Fruit fly (Drosophila melanogaster) whole organism: Measurements from ENCODE around the gene Fhos.

Experiments used
- CG8478 ChIP-seq: fragments of >200 bp; optimal IDR thresholded peaks from 2 replicates; lab custom pipeline; 2018; ENCODE audit warnings: inconsistent platforms
- Dll ChIP-seq: fragments of >200 bp; optimal IDR thresholded peaks from 2 replicates; lab custom pipeline; 2017
- EcR ChIP-seq, 2 experiments: fragments of >200 bp; optimal IDR thresholded peaks; 2 replicates each; lab custom pipeline; 2017; ENCODE audit warnings: missing biosample characterization in 2 of 2, missing genetic modification characterization in 2 of 2, missing genetic modification reagents in 2 of 2
- pan ChIP-seq: fragments of >200 bp; optimal IDR thresholded peaks from 2 replicates; lab custom pipeline; 2017
- psq ChIP-seq: fragments of >200 bp; optimal IDR thresholded peaks from 2 replicates; lab custom pipeline; 2017
- usp ChIP-seq: fragments of >200 bp; optimal IDR thresholded peaks from 2 replicates; lab custom pipeline; 2017; ENCODE audit warnings: missing biosample characterization, missing genetic modification characterization, mixed read lengths

Fhos gene

DNA sequence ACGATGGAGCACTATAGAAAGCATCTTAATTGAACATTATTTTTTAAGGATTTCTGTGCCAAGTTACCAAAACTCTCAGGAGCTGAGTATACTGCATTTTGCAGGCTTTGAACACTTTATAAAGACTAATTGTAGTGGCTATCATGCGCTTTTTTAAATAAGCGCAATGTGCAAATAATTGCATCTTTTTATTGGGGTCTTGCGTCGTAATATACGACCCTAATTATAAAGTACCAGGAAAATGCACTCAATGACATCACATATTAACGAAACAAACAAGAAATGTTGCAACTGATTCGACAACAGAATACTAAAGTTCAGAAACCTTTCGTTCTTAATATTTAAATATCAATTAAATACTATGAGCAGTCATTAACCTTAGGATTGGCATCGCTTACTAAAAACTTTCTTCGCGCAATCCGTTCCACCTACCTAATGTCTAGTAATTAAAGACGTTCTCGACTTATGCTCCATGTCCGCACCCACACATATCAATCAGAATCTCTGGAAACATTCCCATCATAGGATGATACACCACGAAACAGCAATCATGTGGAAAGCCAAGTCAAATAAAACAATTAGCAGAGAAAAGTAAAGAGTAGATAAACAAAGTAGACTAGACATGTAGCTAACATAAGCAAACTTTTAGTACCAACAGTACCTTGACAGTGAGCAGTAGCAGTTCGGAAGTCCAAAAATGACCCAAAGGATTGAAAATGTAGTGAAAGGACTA, 50.8 kb downstream of the Fhos start, which contains the start of the genes CG32023 and CG34427:
Gene CG32023 (minus strand): TSS at position 101 of the 733 bp plus-strand sequence.
Gene CG34427 (plus strand): TSS at position 683 of the 733 bp plus-strand sequence.
- TF ChIP-seq CG8478 (lab: Kevin White, UChicago), result no peak
- no peak for TF ChIP-seq psq
- no peak for TF ChIP-seq pan (lab: Kevin White, UChicago)
- no peak for TF ChIP-seq Dll
- TF ChIP-seq usp (GFP tag; lab: Kevin White, UChicago), result no peak

DNA sequence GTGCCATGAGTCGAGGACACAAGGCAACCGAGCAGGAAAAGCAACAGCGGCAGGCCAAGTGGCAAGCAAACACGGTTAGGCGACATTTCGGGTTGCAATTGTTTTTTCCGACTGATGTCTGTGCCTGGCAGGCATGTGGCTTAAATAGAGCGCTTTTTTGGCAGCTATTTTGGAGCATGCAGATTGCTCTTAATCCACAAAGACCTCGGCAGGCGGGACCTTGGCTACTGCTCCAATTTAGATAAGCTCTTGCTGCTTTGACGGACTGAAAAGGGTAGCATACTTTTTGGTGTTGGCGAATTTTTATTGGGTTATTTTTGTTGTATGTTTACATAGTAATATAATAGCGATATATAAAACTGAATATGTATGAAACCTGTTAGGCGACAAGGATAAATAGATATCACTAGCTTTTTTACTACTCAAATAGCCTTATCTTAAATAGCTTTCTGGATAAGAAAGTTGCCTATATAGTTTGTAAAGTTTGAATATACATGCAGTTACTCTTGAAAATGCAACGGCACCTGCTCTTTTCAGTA, 53.8 kb downstream of the Fhos start, which contains the start of the genes CG13312 and CG32024:
Gene CG13312 (minus strand): TSS at position 101 of the 539 bp plus-strand sequence.
Gene CG32024 (plus strand): TSS at position 489 of the 539 bp plus-strand sequence.
- TF ChIP-seq Dll (no peak), pan (lab: Kevin White, UChicago) (no peak)

DNA sequence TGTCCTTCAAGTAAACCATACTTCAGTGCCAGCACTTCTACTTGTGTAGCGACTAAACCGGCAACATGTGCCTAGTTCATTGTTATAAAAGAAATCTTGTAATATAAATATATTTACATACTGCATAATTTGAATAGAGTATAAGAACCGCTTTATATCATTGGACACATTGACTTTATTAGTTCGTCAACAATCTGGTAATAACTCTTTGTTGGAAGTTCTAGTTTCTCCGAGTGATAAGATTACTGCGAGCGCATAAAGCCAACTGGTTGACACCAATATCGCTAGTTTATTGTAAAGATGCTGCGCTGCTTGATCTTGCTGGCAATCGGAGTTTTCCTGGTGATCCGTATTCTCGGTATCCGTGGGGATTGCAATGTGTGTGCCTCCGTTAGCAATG, 54.8 kb downstream of the Fhos start, which contains the start of gene CG13308:
Gene CG13308 (plus strand): TSS at position 301 of the 400 bp plus-strand sequence.
- no peak for TF ChIP-seq Dll
- no peak for TF ChIP-seq CG8478 (lab: Kevin White, UChicago)
- TF ChIP-seq pan (lab: Kevin White, UChicago), result no peak
- no peak for TF ChIP-seq EcR (GFP tag; optimal IDR thresholded peaks at IDR 0.05; lab: Kevin White, UChicago)
- TF ChIP-seq usp (GFP tag; lab: Kevin White, UChicago), result no peak
- TF ChIP-seq psq, result no peak

DNA sequence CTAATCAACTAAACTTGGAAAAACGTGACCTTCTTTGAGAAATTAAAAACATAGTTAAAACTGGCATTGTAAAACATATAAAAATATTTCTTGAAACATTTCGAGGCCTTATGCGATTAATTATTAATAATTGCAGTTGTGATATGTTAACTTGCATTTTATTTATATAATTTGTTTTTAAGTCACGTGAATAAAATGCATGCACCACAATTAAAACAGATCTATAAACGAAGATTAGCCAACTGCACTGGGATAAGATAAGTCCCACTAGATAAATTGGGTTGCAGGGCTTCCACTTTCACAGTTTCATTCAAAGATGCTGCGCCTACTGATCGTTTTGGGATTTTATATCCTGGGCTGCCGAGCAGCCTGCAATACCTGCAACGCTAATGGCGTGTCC, 56.7 kb downstream of the Fhos start, which contains the start of gene CG13309:
Gene CG13309 (plus strand): TSS at position 301 of the 400 bp plus-strand sequence.
- TF ChIP-seq EcR (GFP tag; optimal IDR thresholded peaks at IDR 0.05; lab: Kevin White, UChicago), result no peak

DNA sequence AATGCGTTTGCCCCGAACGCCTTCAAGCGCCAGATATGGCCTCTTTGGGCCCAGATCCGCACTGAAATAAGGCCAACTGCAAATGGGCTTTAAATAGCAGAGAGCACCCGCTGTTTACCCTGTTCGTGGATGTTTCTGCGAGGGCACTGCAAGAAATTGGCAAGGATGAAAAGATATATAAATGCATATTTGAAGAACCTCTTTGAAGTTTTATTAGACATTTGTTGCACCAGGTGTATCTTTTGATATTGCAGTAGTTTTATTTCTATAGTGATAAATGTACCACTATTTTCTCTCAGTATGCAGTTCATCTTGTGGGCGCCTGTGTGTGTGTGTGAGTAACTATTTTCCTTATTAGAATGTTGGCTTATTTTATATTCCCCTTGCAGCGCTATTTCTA, 60.1 kb downstream of the Fhos start:
- TF ChIP-seq EcR (GFP tag; optimal IDR thresholded peaks at IDR 0.05; lab: Kevin White, UChicago) (no peak), usp (GFP tag; lab: Kevin White, UChicago) (no peak), pan (lab: Kevin White, UChicago) (no peak)

DNA sequence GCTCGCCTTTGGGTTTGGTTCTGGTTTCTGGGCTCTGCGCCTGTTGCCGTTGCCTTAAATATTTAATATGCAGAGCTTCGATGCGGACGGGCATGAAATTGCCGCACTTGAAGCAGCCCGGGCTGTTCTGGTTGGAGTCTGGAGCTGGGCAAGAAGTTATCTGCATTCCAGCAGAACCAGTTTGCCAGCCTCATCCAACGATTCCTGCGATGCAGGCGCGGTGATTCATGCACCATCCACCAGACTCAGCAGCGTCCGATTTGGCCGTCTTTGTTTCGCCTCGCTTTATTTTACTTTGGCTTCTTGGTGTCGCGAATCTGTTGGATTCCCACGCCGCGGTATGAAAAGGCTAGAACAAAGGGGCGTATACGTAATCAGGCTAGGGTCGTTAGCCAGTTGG, 66.0 kb downstream of the Fhos start:
- TF ChIP-seq EcR (GFP tag; optimal IDR thresholded peaks at IDR 0.05; lab: Kevin White, UChicago) (no peak), Dll (peak; percentile 32)

DNA sequence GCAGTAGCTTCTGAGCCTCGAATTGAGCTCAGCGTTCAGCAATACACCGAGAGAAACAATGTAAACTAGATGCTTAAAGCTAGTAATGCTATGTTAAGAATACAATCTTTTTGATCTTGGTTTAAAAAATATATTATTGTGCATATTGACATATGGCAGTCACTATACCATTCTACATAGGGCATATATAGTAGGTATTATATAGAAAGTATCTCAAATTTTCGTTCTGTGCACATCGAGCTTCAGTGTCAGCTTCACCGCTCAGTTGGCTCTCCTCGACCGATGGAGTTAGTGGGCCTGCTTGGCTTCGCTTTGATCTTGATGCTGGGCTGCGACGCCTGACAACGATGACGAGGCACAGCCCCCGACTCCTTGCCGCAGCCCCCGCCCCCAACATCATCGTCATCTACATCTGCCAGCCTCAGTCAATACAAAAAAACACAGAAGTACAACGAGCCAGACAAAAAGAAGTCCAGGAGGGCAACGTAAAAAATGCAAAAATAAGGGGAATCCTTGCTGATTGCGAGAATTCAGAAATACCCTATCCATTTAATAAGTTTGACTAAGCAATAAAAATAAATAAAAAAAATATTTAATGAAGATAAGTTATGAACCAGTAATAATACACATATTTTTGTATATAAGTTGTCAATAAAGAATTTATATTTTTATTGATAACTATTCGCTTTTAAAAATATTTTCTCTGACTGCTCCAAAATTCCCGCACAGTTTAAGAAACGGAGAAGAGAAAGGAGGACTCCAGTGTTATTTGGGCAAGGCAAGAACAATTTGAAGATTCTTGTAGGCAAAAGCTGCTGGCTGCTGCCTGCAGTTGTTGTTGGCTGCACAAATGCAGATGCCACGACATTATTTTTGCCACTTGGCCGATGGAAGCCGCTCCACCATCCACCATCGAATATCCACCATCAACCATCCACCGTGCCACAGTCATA, 68.6 kb downstream of the Fhos start:
- TF ChIP-seq usp (GFP tag; lab: Kevin White, UChicago) (no peak), EcR (GFP tag; optimal IDR thresholded peaks at IDR 0.05; lab: Kevin White, UChicago) (no peak), pan (lab: Kevin White, UChicago) (no peak), CG8478 (lab: Kevin White, UChicago) (no peak), Dll (no peak), psq (no peak)

DNA sequence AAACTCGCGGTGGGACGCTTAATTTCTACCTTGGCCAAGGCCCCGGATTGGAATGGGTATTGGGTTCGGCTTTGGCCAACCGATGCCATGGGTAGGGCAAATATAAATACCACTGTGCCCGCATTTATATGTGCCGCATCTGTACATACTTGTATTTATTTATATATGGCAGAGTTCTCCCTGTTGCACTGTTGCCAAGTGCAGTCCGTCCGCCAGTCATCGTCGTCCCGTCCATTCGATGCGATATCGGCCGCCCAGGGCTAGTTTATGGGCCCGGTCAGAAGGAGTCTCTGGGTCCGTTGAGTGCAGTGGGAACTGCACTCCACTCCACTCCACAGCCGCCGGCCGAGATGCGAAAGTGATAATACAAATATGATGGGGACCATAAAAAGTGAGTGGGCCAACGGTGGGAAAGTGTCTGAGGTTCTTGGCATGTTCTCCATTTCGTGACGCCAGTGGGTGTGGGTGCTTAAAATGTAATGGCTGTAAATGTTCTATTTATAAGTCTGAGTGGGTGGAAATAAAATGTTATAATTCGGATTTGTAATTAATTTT, 69.5 kb downstream of the Fhos start:
- TF ChIP-seq pan (lab: Kevin White, UChicago), result no peak
- no peak for TF ChIP-seq psq
- TF ChIP-seq CG8478 (lab: Kevin White, UChicago), result no peak
- TF ChIP-seq usp (GFP tag; lab: Kevin White, UChicago), result no peak
- TF ChIP-seq EcR (GFP tag; optimal IDR thresholded peaks at IDR 0.05; lab: Kevin White, UChicago), result peak in 1 of 2 experiments; percentile 16
- no peak for TF ChIP-seq Dll

DNA sequence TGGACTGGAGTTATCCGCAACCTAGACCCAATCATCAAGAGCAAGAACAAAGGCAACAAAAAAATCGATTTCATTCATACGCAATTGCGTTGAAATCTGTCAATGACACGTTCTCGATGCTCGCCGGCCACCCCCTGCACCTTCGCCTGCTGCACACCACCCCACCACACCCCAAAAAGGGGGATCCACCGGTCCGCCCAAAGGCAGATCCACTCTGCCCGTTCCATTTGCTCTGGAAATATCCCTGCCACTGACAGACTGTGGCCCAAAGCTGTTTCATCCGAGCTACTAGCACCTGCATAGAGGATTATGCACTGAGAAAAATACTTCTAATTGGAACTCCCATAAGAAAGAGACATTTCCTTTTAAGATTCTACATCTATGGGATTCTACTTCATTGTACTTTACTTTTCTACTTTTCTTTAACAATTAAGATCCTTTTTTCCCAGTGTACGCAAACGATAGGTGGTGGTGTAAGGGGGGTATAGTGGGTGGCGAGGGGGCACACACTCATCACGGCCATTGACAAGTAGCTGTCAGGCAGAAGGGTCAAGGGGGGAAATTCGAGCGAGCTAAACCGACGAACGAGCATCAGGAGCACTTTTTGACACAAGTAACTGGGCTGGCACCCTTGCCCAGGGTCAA, 70.4 kb downstream of the Fhos start:
- no peak for TF ChIP-seq Dll
- no peak for TF ChIP-seq CG8478 (lab: Kevin White, UChicago)
- TF ChIP-seq EcR (GFP tag; optimal IDR thresholded peaks at IDR 0.05; lab: Kevin White, UChicago), result no peak
- TF ChIP-seq pan (lab: Kevin White, UChicago), result no peak
- no peak for TF ChIP-seq usp (GFP tag; lab: Kevin White, UChicago)
- TF ChIP-seq psq, result no peak

DNA sequence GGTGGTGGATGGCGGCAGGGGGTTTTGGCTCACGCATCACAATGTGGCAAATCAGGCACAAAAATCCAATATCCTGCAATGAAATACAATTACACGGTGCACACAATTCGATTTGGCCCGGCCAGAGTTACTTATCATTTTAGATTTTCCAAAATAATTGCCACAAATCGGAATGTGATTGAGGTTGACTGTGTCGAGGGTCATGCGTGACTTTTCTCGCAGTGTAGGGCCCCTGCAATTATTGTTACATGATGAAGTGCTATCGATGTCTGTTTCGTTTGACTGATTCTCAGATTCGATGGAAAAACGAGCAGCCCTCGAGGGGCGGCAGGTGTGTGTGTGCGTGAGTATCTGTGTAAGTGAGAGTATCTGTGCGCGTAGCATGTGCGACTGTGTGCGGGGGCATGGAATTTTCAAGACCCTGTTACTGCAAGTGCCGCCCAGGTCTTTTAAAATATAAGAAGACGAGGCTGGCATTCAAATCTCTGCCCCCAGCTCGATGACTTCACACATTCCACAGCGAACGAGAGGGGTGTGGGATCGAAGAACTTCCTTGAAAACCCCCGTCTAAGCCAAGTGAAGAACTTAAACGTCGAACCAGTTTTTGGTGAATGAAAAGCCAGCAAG, 71.1 kb downstream of the Fhos start:
- TF ChIP-seq EcR (GFP tag; optimal IDR thresholded peaks at IDR 0.05; lab: Kevin White, UChicago), result no peak

DNA sequence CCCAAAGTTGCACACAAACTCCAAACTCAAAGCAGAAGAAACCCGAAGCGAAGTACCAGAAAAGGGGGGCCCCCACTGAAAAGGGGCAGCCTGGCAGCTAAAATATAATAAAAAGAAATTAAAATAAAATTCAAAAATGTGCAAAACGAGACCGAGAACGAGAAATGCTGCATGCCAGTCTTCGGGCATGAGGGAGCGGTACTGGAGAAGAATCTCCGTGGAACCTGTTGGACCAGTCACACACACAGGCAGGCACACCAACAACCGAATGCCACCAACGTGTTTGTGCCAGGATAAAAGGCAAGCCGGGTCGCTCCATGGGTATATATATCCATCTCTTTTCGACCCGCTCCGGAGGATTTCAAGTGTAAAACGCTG, 71.6 kb downstream of the Fhos start:
- TF ChIP-seq CG8478 (lab: Kevin White, UChicago) (no peak), pan (lab: Kevin White, UChicago) (no peak), usp (GFP tag; lab: Kevin White, UChicago) (no peak), Dll (no peak), EcR (GFP tag; optimal IDR thresholded peaks at IDR 0.05; lab: Kevin White, UChicago) (no peak), psq (no peak)
